Worm (Caenorhabditis elegans) whole organism, mixed stage, embryonic: ENCODE measurements around the gene swp-1.

Source experiments
- M03D4.4 ChIP-seq: sonication (generic microtip); optimal IDR thresholded peaks from 2 replicates; lab custom pipeline; 2017; ENCODE audit warnings: mild to moderate bottlenecking, missing genetic modification characterization, missing compliant biosample characterization
- bed-3 ChIP-seq: fragments of 200-800 bp; sonication (Bioruptor generic); optimal IDR thresholded peaks from 3 replicates; lab custom pipeline; 2018; ENCODE audit warnings: mild to moderate bottlenecking, missing genetic modification characterization, moderate library complexity, missing compliant biosample characterization
- blmp-1 ChIP-seq: fragments of 150-350 bp; optimal IDR thresholded peaks from 2 replicates; lab custom pipeline; 2014; ENCODE audit warnings: missing biosample characterization, missing genetic modification characterization
- ceh-39 ChIP-seq: fragments of 150-350 bp; optimal IDR thresholded peaks from 2 replicates; lab custom pipeline; 2014; ENCODE audit warnings: missing biosample characterization, missing genetic modification characterization
- ceh-43 ChIP-seq: fragments of 200-800 bp; sonication (Bioruptor generic); optimal IDR thresholded peaks from 2 replicates; lab custom pipeline; 2018; ENCODE audit warnings: mild to moderate bottlenecking, missing genetic modification characterization, moderate library complexity, missing compliant biosample characterization
- ceh-83 ChIP-seq: fragments of 200-800 bp; sonication (Bioruptor generic); optimal IDR thresholded peaks from 2 replicates; lab custom pipeline; 2018; ENCODE audit warnings: mild to moderate bottlenecking, missing genetic modification characterization, missing compliant biosample characterization
- ces-1 ChIP-seq: fragments of 150-350 bp; optimal IDR thresholded peaks from 2 replicates; lab custom pipeline; 2014; ENCODE audit warnings: missing biosample characterization, missing genetic modification reagents, missing genetic modification characterization
- cnd-1 ChIP-seq: fragments of 200-800 bp; sonication (Bioruptor generic); optimal IDR thresholded peaks from 2 replicates; lab custom pipeline; 2018; ENCODE audit warnings: mild to moderate bottlenecking, missing genetic modification characterization, missing compliant biosample characterization
- drap-1 ChIP-seq: fragments of 200-800 bp; sonication (Bioruptor generic); optimal IDR thresholded peaks from 3 replicates; lab custom pipeline; 2018; ENCODE audit warnings: mild to moderate bottlenecking, missing genetic modification characterization, missing compliant biosample characterization
- elt-1 ChIP-seq: sonication (generic microtip); optimal IDR thresholded peaks from 2 replicates; lab custom pipeline; 2017; ENCODE audit warnings: missing genetic modification characterization, mild to moderate bottlenecking, missing compliant biosample characterization, antibody characterized with exemption, moderate library complexity, borderline replicate concordance; ENCODE audit not compliant: insufficient read depth
- elt-3 ChIP-seq: fragments of 150-350 bp; optimal IDR thresholded peaks from 2 replicates; lab custom pipeline; 2014; ENCODE audit warnings: missing biosample characterization, missing genetic modification characterization
- flh-1 ChIP-seq: fragments of 200-800 bp; sonication (Bioruptor generic); optimal IDR thresholded peaks from 2 replicates; lab custom pipeline; 2018; ENCODE audit warnings: mild to moderate bottlenecking, missing genetic modification characterization, moderate library complexity, missing compliant biosample characterization
- ham-2 ChIP-seq: fragments of 200-800 bp; sonication (Bioruptor generic); optimal IDR thresholded peaks from 2 replicates; lab custom pipeline; 2018; ENCODE audit warnings: mild to moderate bottlenecking, missing genetic modification characterization, missing compliant biosample characterization
- hlh-1 ChIP-seq: fragments of 150-350 bp; optimal IDR thresholded peaks from 2 replicates; lab custom pipeline; 2014; ENCODE audit warnings: missing biosample characterization, missing genetic modification reagents, missing genetic modification characterization
- lin-13 ChIP-seq: fragments of 150-350 bp; optimal IDR thresholded peaks from 2 replicates; lab custom pipeline; 2014; ENCODE audit warnings: missing biosample characterization, missing genetic modification characterization
- lin-32 ChIP-seq: fragments of 200-800 bp; sonication (Bioruptor generic); optimal IDR thresholded peaks from 2 replicates; lab custom pipeline; 2018; ENCODE audit warnings: mild to moderate bottlenecking, missing genetic modification characterization, missing compliant biosample characterization
- lsy-2 ChIP-seq: fragments of 150-350 bp; optimal IDR thresholded peaks from 2 replicates; lab custom pipeline; 2014; ENCODE audit warnings: missing biosample characterization, missing genetic modification characterization
- mab-5 ChIP-seq: fragments of 150-350 bp; optimal IDR thresholded peaks from 2 replicates; lab custom pipeline; 2014; ENCODE audit warnings: missing biosample characterization, missing genetic modification characterization
- mep-1 ChIP-seq: fragments of 150-350 bp; optimal IDR thresholded peaks from 2 replicates; lab custom pipeline; 2017; ENCODE audit warnings: missing biosample characterization, missing genetic modification reagents, missing genetic modification characterization, inconsistent platforms
- mls-2 ChIP-seq: sonication (generic microtip); optimal IDR thresholded peaks from 2 replicates; lab custom pipeline; 2016; ENCODE audit warnings: mild to moderate bottlenecking, missing genetic modification characterization, moderate library complexity, missing compliant biosample characterization
- nhr-12 ChIP-seq: fragments of 150-350 bp; optimal IDR thresholded peaks from 2 replicates; lab custom pipeline; 2014; ENCODE audit warnings: missing biosample characterization, missing genetic modification characterization
- nhr-2 ChIP-seq: fragments of 150-350 bp; optimal IDR thresholded peaks from 2 replicates; lab custom pipeline; 2014; ENCODE audit warnings: missing biosample characterization, missing genetic modification characterization
- nhr-237 ChIP-seq: fragments of 150-350 bp; optimal IDR thresholded peaks from 2 replicates; lab custom pipeline; 2014; ENCODE audit warnings: missing biosample characterization, missing genetic modification characterization
- nhr-28 ChIP-seq: fragments of 150-350 bp; optimal IDR thresholded peaks from 2 replicates; lab custom pipeline; 2014; ENCODE audit warnings: missing biosample characterization, missing genetic modification characterization
- nhr-76 ChIP-seq: sonication (generic microtip); optimal IDR thresholded peaks from 2 replicates; lab custom pipeline; 2017; ENCODE audit warnings: missing biosample characterization, missing genetic modification characterization
- pha-4 ChIP-seq: fragments of 150-350 bp; optimal IDR thresholded peaks from 2 replicates; lab custom pipeline; 2018; ENCODE audit warnings: missing biosample characterization, missing genetic modification reagents, missing genetic modification characterization
- sem-2 ChIP-seq: fragments of 200-800 bp; sonication (Bioruptor generic); optimal IDR thresholded peaks from 2 replicates; lab custom pipeline; 2018; ENCODE audit warnings: mild to moderate bottlenecking, missing genetic modification characterization, missing compliant biosample characterization
- snpc-4 ChIP-seq: fragments of 150-350 bp; optimal IDR thresholded peaks from 2 replicates; lab custom pipeline; 2014; ENCODE audit warnings: missing biosample characterization, missing genetic modification characterization
- sptf-1 ChIP-seq: sonication (generic microtip); optimal IDR thresholded peaks from 2 replicates; lab custom pipeline; 2017; ENCODE audit warnings: mild to moderate bottlenecking, missing genetic modification characterization, moderate library complexity, missing compliant biosample characterization
- tbx-8 ChIP-seq: fragments of 200-800 bp; sonication (Bioruptor generic); optimal IDR thresholded peaks from 2 replicates; lab custom pipeline; 2018; ENCODE audit warnings: mild to moderate bottlenecking, missing genetic modification characterization, moderate library complexity, missing compliant biosample characterization
- unc-39 ChIP-seq: fragments of 150-350 bp; optimal IDR thresholded peaks from 2 replicates; lab custom pipeline; 2014; ENCODE audit warnings: missing biosample characterization, missing genetic modification characterization
- unc-62 ChIP-seq: fragments of 150-350 bp; optimal IDR thresholded peaks from 2 replicates; lab custom pipeline; 2014; ENCODE audit warnings: missing biosample characterization, missing genetic modification reagents, missing genetic modification characterization
- zip-8 ChIP-seq: fragments of 150-350 bp; optimal IDR thresholded peaks from 2 replicates; lab custom pipeline; 2014; ENCODE audit warnings: missing biosample characterization, missing genetic modification characterization
- ztf-11 ChIP-seq: fragments of 150-350 bp; optimal IDR thresholded peaks from 2 replicates; lab custom pipeline; 2014; ENCODE audit warnings: missing biosample characterization, missing genetic modification characterization

The swp-1 gene

ce11 chrIII:5721488-5721887, 16.2 kb upstream of the swp-1 start:
- TF ChIP-seq unc-62 (peak; percentile 75), ceh-39 (tag; lab: Kevin White, UChicago) (no peak), ces-1 (GFP tag; lab: Kevin White, UChicago) (peak; percentile 45)

- TF ChIP-seq zip-8 (tag; lab: Kevin White, UChicago) (peak; percentile 41), lin-32 (GFP tag; lab: Kevin White, UChicago) (peak; percentile 73), M03D4.4 (peak; percentile 15), hlh-1 (tag; lab: Kevin White, UChicago) (peak; percentile 15), ces-1 (GFP tag; lab: Kevin White, UChicago) (peak; percentile 99), nhr-76 (no peak), nhr-28 (tag; lab: Kevin White, UChicago) (no peak), ham-2 (no peak), nhr-2 (peak; percentile 59), drap-1 (GFP tag; lab: Kevin White, UChicago) (no peak), sem-2 (GFP tag; lab: Kevin White, UChicago) (no peak), flh-1 (no peak), sptf-1 (no peak), pha-4 (tag; lab: Kevin White, UChicago) (no peak), bed-3 (GFP tag; lab: Kevin White, UChicago) (no peak), cnd-1 (tag; lab: Kevin White, UChicago) (peak; percentile 37), lsy-2 (no peak), ceh-43 (no peak), ztf-11 (tag; lab: Kevin White, UChicago) (peak; percentile 0)
- TF ChIP-seq, all 35 proteins: peak for 8
These were observed 15.1 kb upstream of the swp-1 start for ce11 chrIII:5720266-5721019.

- TF ChIP-seq nhr-28 (tag; lab: Kevin White, UChicago) (no peak), ceh-83 (GFP tag; lab: Kevin White, UChicago) (no peak), nhr-12 (tag; lab: Kevin White, UChicago) (no peak), drap-1 (GFP tag; lab: Kevin White, UChicago) (no peak), M03D4.4 (no peak), nhr-76 (no peak), elt-1 (tag; lab: Kevin White, UChicago) (no peak), mls-2 (tag; lab: Kevin White, UChicago) (no peak), lin-13 (no peak), ham-2 (no peak), lin-32 (GFP tag; lab: Kevin White, UChicago) (no peak), elt-3 (tag; lab: Kevin White, UChicago) (no peak), ces-1 (GFP tag; lab: Kevin White, UChicago) (no peak)
These were observed 14.5 kb upstream of the swp-1 start for ce11 chrIII:5719832-5720194.

- TF ChIP-seq unc-39 (no peak), hlh-1 (tag; lab: Kevin White, UChicago) (no peak), cnd-1 (tag; lab: Kevin White, UChicago) (peak; percentile 3), zip-8 (tag; lab: Kevin White, UChicago) (peak; percentile 90), ces-1 (GFP tag; lab: Kevin White, UChicago) (peak; percentile 42), lin-32 (GFP tag; lab: Kevin White, UChicago) (peak; percentile 3), nhr-2 (peak; percentile 54)
These were observed 13.9 kb upstream of the swp-1 start for ce11 chrIII:5719105-5719831.

ce11 chrIII:5718385-5718784, 13.1 kb upstream of the swp-1 start:
- TF ChIP-seq nhr-2 (peak; percentile 91), sem-2 (GFP tag; lab: Kevin White, UChicago) (no peak), cnd-1 (tag; lab: Kevin White, UChicago) (no peak), nhr-12 (tag; lab: Kevin White, UChicago) (no peak), hlh-1 (tag; lab: Kevin White, UChicago) (no peak), M03D4.4 (no peak), ceh-39 (tag; lab: Kevin White, UChicago) (peak; percentile 50), nhr-237 (tag; lab: Kevin White, UChicago) (no peak), mep-1 (tag; lab: Kevin White, UChicago) (no peak), mab-5 (no peak), bed-3 (GFP tag; lab: Kevin White, UChicago) (no peak), snpc-4 (no peak), sptf-1 (no peak), flh-1 (no peak), blmp-1 (tag; lab: Kevin White, UChicago) (no peak), ztf-11 (tag; lab: Kevin White, UChicago) (peak; percentile 6), ces-1 (GFP tag; lab: Kevin White, UChicago) (peak; percentile 26), lsy-2 (no peak), unc-62 (peak; percentile 23), zip-8 (tag; lab: Kevin White, UChicago) (peak; percentile 89), tbx-8 (GFP tag; lab: Kevin White, UChicago) (no peak), lin-13 (no peak), elt-1 (tag; lab: Kevin White, UChicago) (no peak), unc-39 (no peak)
